Worm (Caenorhabditis elegans): ENCODE measurements around the gene T28D6.7.

- TF ChIP-seq him-1 (tag; optimal IDR thresholded peaks at IDR 0.05) = no peak
- TF ChIP-seq W03F9.2 (tag; optimal IDR thresholded peaks at IDR 0.05) = no peak
Measured at ce11 chrIII:11359422-11359821, 13.1 kb upstream of the T28D6.7 start.
